Worm (Caenorhabditis elegans): ENCODE results near the gene pir-1.

pir-1 gene

DNA sequence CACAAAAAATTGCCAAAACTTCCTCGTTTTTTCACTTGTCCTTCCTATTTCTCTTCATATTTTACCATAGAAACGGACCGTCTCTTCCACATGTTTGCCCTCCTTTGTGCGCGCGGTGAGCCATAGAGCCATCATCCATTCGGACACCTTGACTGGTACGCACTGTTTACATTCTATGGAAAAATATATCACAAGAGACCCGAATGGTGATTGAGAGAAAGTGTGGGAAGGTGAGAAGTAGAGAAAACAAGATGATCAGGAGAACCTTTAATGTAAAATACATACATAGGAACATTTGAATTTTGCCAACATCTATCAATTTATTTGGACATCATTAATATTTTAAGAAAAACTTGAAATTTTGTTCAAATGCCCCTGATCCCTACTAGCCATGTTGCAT, 8.8 kb downstream of the pir-1 start:
- TF ChIP-seq unc-62 (GFP tag; optimal IDR thresholded peaks at IDR 0.05) (no peak), ceh-83 (GFP tag; optimal IDR thresholded peaks at IDR 0.05) (no peak), pha-4 (tag; optimal IDR thresholded peaks at IDR 0.05) (peak; percentile 53)

DNA sequence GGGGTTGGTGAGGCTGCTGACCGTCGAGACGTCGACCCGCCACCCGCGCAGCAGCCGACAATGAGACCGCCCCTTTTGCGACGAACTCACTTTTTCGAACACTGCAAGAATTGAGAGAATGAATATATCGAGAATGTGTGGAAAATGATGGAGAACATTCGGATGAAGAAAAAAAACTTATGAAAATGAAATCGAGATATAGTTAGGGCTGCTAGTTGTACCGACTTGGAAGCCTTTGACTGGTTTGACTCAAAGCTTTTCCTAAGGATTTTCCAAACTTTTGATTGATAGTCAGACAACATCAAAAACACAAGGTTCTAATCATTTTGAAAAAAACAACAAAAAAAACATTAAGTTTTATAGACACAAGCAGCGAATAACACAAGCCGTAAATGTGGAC, 11.3 kb downstream of the pir-1 start, which contains the start of gene sym-2:
sym-2 (minus strand) TSS at position 101 of the 400 bp plus-strand sequence.
- TF ChIP-seq mep-1 (tag; optimal IDR thresholded peaks at IDR 0.05), result no peak
- no peak for TF ChIP-seq unc-120 (tag; optimal IDR thresholded peaks at IDR 0.05; ENCODE audit: poor library complexity, severe bottlenecking)
- no peak for TF ChIP-seq unc-62 (GFP tag; optimal IDR thresholded peaks at IDR 0.05)
- TF ChIP-seq drap-1 (GFP tag; optimal IDR thresholded peaks at IDR 0.05), result no peak
- TF ChIP-seq nhr-28 (tag; optimal IDR thresholded peaks at IDR 0.05), result no peak
- TF ChIP-seq nhr-12 (tag; optimal IDR thresholded peaks at IDR 0.05), result no peak

DNA sequence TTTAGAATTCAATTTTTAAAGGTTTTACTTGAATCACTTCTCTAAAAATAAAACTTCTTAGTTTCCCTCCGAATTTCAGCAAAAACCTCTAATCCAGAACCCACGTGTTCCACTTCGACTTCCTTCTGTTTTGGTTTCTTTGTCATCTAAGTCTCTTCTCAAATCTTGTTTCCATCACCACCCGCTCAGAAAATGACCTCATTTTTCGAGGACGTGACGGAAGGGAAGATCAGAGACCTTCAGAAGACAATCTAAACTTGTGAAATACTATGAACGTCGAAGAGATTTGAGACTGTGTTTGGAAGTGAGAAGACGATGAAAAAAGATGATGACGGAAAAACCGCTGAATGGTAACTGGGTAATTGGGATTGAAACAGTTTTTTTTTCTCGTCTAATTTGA, 12.5 kb downstream of the pir-1 start:
- TF ChIP-seq sptf-1 (tag; optimal IDR thresholded peaks at IDR 0.05) (no peak), ceh-83 (GFP tag; optimal IDR thresholded peaks at IDR 0.05) (no peak), zip-8 (tag; optimal IDR thresholded peaks at IDR 0.05) (no peak), nhr-2 (tag; optimal IDR thresholded peaks at IDR 0.05) (no peak), M03D4.4 (tag; optimal IDR thresholded peaks at IDR 0.05) (no peak), ceh-39 (tag; optimal IDR thresholded peaks at IDR 0.05) (no peak), nhr-76 (tag; optimal IDR thresholded peaks at IDR 0.05) (no peak), lin-13 (tag; optimal IDR thresholded peaks at IDR 0.05) (no peak), mab-5 (tag; optimal IDR thresholded peaks at IDR 0.05) (no peak), ham-2 (GFP tag; optimal IDR thresholded peaks at IDR 0.05) (no peak), flh-1 (GFP tag; optimal IDR thresholded peaks at IDR 0.05) (no peak), blmp-1 (tag; optimal IDR thresholded peaks at IDR 0.05) (no peak), bed-3 (GFP tag; optimal IDR thresholded peaks at IDR 0.05) (no peak)

DNA sequence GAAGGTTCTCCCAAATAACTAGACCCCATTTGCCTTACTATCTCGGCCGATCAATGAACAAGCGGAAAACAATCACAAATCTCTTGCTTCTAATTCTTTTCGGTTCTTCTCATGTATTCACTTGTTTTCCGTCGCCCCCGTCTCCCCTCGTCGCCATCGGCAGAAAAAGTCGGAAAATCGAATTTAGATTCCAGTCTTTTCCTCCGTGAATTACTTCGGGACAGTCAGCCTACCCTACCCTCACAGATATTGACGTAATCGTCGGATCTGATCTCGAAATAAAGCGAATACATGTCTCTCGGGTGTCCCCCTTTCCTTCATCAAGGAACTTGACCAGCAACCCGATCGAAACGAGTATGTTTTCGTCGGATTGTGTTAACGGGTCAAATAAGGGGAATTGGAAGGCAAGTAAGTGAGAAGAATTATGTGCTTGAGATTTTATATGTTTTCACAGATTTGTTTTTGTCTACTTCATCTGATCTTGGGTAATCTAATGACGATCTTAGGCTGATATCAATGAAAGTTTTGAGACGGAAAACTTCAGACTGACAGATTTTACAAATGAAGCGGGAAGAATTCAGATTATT, 13.5 kb downstream of the pir-1 start:
- peak; percentile 71 for TF ChIP-seq elt-1 (tag; optimal IDR thresholded peaks at IDR 0.05; ENCODE audit: borderline replicate concordance, insufficient read depth)
- TF ChIP-seq flh-1 (GFP tag; optimal IDR thresholded peaks at IDR 0.05), result no peak
- no peak for TF ChIP-seq pha-4 (tag; optimal IDR thresholded peaks at IDR 0.05)
- TF ChIP-seq blmp-1 (tag; optimal IDR thresholded peaks at IDR 0.05), result no peak
- TF ChIP-seq ham-2 (GFP tag; optimal IDR thresholded peaks at IDR 0.05), result peak; percentile 31

DNA sequence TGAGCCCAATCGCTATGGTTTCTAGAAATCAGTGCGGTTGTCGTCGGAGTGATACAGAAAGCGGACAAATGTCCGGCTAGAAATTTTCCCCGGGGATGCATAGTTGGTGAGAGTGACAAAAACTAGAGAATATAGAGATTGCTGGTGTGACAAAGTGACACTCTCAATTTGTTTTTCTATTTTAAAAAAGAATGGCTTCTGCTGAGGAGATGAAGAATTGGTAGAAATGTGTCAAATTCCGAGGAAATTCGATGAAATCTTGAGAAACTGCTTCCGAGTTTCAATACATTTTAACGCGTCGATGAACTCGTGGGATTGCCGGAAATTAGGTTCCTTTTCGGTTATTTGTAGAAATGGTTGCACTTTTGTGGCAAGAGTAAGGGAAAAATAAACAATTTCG, 17.1 kb downstream of the pir-1 start, which contains the start of gene twk-4:
twk-4 (minus strand) TSS at position 101 of the 400 bp plus-strand sequence.
- TF ChIP-seq sptf-1 (tag; optimal IDR thresholded peaks at IDR 0.05), result no peak
- no peak for TF ChIP-seq nhr-12 (tag; optimal IDR thresholded peaks at IDR 0.05)
- no peak for TF ChIP-seq blmp-1 (tag; optimal IDR thresholded peaks at IDR 0.05)
- TF ChIP-seq nhr-28 (tag; optimal IDR thresholded peaks at IDR 0.05), result no peak
- no peak for TF ChIP-seq nhr-76 (tag; optimal IDR thresholded peaks at IDR 0.05)
- TF ChIP-seq ham-2 (GFP tag; optimal IDR thresholded peaks at IDR 0.05), result no peak
- TF ChIP-seq M03D4.4 (tag; optimal IDR thresholded peaks at IDR 0.05), result no peak
- TF ChIP-seq lin-32 (GFP tag; optimal IDR thresholded peaks at IDR 0.05), result no peak
- no peak for TF ChIP-seq drap-1 (GFP tag; optimal IDR thresholded peaks at IDR 0.05)
- no peak for TF ChIP-seq tbx-8 (GFP tag; optimal IDR thresholded peaks at IDR 0.05)
- TF ChIP-seq flh-1 (GFP tag; optimal IDR thresholded peaks at IDR 0.05), result no peak
- TF ChIP-seq mep-1 (tag; optimal IDR thresholded peaks at IDR 0.05), result no peak
- no peak for TF ChIP-seq lsy-2 (tag; optimal IDR thresholded peaks at IDR 0.05)
- no peak for TF ChIP-seq ceh-83 (GFP tag; optimal IDR thresholded peaks at IDR 0.05)
- TF ChIP-seq ceh-39 (tag; optimal IDR thresholded peaks at IDR 0.05), result no peak

DNA sequence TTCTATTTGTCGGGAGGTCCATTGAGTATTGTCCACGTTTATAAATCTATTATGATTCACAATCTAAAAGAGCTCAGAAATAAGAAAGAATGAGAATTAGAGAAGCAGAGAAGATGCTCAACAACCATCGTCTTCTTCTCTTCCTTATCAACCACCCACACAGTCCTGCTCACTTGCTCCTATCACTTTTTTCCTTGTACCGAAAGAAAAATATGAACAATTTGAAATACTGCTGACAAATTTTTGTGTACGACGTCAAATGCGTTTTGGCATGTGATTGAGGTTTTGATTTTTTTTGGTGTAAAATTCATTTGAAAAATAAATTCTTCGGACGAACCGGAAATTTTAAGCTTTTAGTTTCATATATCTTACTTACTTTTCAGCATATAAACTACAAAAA, 19.2 kb downstream of the pir-1 start:
- TF ChIP-seq lin-13 (tag; optimal IDR thresholded peaks at IDR 0.05), result no peak

DNA sequence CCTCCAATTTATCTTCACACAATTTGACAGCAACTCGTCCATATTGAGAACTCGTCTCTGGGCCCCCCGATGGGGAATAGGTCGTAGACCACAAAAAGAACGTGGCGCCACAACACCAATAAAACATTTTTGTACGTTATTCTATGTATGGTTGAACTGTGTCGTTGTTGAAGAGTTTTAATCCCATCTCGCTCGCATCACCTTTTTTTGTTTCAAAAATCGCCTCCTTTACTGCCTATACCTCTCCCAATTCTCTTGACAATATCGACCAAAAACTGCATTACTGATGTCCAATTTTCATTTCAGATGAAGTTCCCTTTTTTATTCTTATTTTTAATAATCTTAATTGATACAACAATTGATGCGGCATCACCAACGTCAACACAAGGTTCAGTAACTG, 20.1 kb downstream of the pir-1 start, which contains the start of gene let-23:
let-23 (plus strand) TSS at position 301 of the 400 bp plus-strand sequence.
- no peak for TF ChIP-seq nhr-237 (tag; optimal IDR thresholded peaks at IDR 0.05)
- TF ChIP-seq snpc-4 (tag; optimal IDR thresholded peaks at IDR 0.05), result no peak
- no peak for TF ChIP-seq lin-13 (tag; optimal IDR thresholded peaks at IDR 0.05)
- TF ChIP-seq tbx-8 (GFP tag; optimal IDR thresholded peaks at IDR 0.05), result no peak
- TF ChIP-seq hlh-1 (tag; optimal IDR thresholded peaks at IDR 0.05), result no peak
- TF ChIP-seq elt-3 (tag; optimal IDR thresholded peaks at IDR 0.05), result no peak
- TF ChIP-seq ceh-39 (tag; optimal IDR thresholded peaks at IDR 0.05), result no peak
- no peak for TF ChIP-seq mep-1 (tag; optimal IDR thresholded peaks at IDR 0.05)
- TF ChIP-seq ces-1 (GFP tag; optimal IDR thresholded peaks at IDR 0.05), result no peak
- no peak for TF ChIP-seq pha-4 (tag; optimal IDR thresholded peaks at IDR 0.05)
- TF ChIP-seq ztf-11 (tag; optimal IDR thresholded peaks at IDR 0.05), result no peak

Measured in whole organism, mixed stage, embryonic.